Fruit fly (Drosophila melanogaster) whole organism, embryonic: ENCODE results near the gene cu.

Source experiments
- Antp ChIP-seq: fragments of 200-800 bp; sonication (Bioruptor generic); optimal IDR thresholded peaks from 3 replicates; lab custom pipeline; 2016; ENCODE audit warnings: missing biosample characterization, missing genetic modification characterization
- BEAF-32 ChIP-seq: fragments of 200-800 bp; sonication (Bioruptor generic); optimal IDR thresholded peaks from 3 replicates; lab custom pipeline; 2017; ENCODE audit warnings: missing biosample characterization, missing genetic modification characterization, mild to moderate bottlenecking, moderate library complexity, missing genetic modification reagents
- CG10462 ChIP-seq: fragments of 200-800 bp; sonication (Bioruptor generic); optimal IDR thresholded peaks from 2 replicates; lab custom pipeline; 2016; ENCODE audit warnings: missing biosample characterization, missing genetic modification characterization
- CG10565 ChIP-seq: fragments of 200-800 bp; sonication (Bioruptor generic); optimal IDR thresholded peaks from 3 replicates; lab custom pipeline; 2016; ENCODE audit warnings: missing biosample characterization, mild to moderate bottlenecking, missing genetic modification characterization
- CG11085 ChIP-seq: fragments of 200-800 bp; sonication (Bioruptor generic); IDR thresholded peaks from 2 replicates; pipeline ENCODE4 v1.3.6; 2022; ENCODE audit warnings: missing biosample characterization, missing genetic modification characterization
- CG11456 ChIP-seq: fragments of 200-800 bp; sonication (Bioruptor generic); IDR thresholded peaks from 3 replicates; pipeline ENCODE4 v1.3.6; 2022; ENCODE audit warnings: missing biosample characterization, missing genetic modification characterization
- CG14710 ChIP-seq: fragments of 200-800 bp; sonication (Bioruptor generic); optimal IDR thresholded peaks from 3 replicates; lab custom pipeline; 2019; ENCODE audit warnings: missing biosample characterization, mild to moderate bottlenecking, missing genetic modification characterization, moderate library complexity
- CG15269 ChIP-seq: fragments of 200-800 bp; sonication (Bioruptor generic); optimal IDR thresholded peaks from 2 replicates; lab custom pipeline; 2018; ENCODE audit warnings: missing biosample characterization, mild to moderate bottlenecking, missing genetic modification characterization, moderate library complexity
- CG16813 ChIP-seq: fragments of 200-800 bp; sonication (Bioruptor generic); IDR thresholded peaks from 3 replicates; pipeline ENCODE4 v1.3.6; 2022; ENCODE audit warnings: missing biosample characterization, missing genetic modification characterization; ENCODE audit not compliant: partially characterized antibody
- CG2678 ChIP-seq: fragments of 200-800 bp; sonication (Bioruptor generic); optimal IDR thresholded peaks from 3 replicates; lab custom pipeline; 2019; ENCODE audit warnings: missing biosample characterization, mild to moderate bottlenecking, missing genetic modification characterization, moderate library complexity
- CG2889 ChIP-seq: fragments of 200-800 bp; sonication (Bioruptor generic); IDR thresholded peaks from 3 replicates; pipeline ENCODE4 v1.3.6; 2022; ENCODE audit warnings: missing biosample characterization, missing genetic modification characterization
- CG31388 ChIP-seq: fragments of 200-800 bp; sonication (Bioruptor generic); optimal IDR thresholded peaks from 2 replicates; lab custom pipeline; 2016; ENCODE audit warnings: missing biosample characterization, missing genetic modification characterization
- CG32772 ChIP-seq: fragments of 200-800 bp; sonication (Bioruptor generic); IDR thresholded peaks from 2 replicates; pipeline ENCODE4 v1.3.6; 2022; ENCODE audit warnings: missing biosample characterization, missing genetic modification characterization
- CG33557 ChIP-seq: fragments of 200-800 bp; sonication (Bioruptor generic); optimal IDR thresholded peaks from 2 replicates; lab custom pipeline; 2019; ENCODE audit warnings: missing biosample characterization, mild to moderate bottlenecking, missing genetic modification characterization, moderate library complexity
- CG42726 ChIP-seq: fragments of 200-800 bp; sonication (Bioruptor generic); IDR thresholded peaks from 2 replicates; pipeline ENCODE4 v1.3.6; 2022; ENCODE audit warnings: missing biosample characterization, missing genetic modification characterization; ENCODE audit not compliant: partially characterized antibody
- CG6175 ChIP-seq: fragments of 200-800 bp; sonication (Bioruptor generic); IDR thresholded peaks from 3 replicates; pipeline ENCODE4 v1.3.6; 2022; ENCODE audit warnings: missing biosample characterization, missing genetic modification characterization
- CG6254 ChIP-seq: fragments of 200-800 bp; sonication (Bioruptor generic); optimal IDR thresholded peaks from 3 replicates; lab custom pipeline; 2017; ENCODE audit warnings: mild to moderate bottlenecking, missing biosample characterization, missing genetic modification reagents, missing genetic modification characterization
- CG6689 ChIP-seq: fragments of 200-800 bp; sonication (Bioruptor generic); IDR thresholded peaks from 2 replicates; pipeline ENCODE4 v1.3.6; 2022; ENCODE audit warnings: missing biosample characterization, missing genetic modification characterization
- CG7745 ChIP-seq: fragments of 200-800 bp; sonication (Bioruptor generic); optimal IDR thresholded peaks from 2 replicates; lab custom pipeline; 2018; ENCODE audit warnings: missing biosample characterization, mild to moderate bottlenecking, missing genetic modification characterization, moderate library complexity
- CG8765 ChIP-seq: fragments of 200-800 bp; sonication (Bioruptor generic); IDR thresholded peaks from 2 replicates; pipeline ENCODE4 v1.3.6; 2022; ENCODE audit warnings: missing biosample characterization, missing genetic modification characterization
- CG9727 ChIP-seq: fragments of 200-800 bp; sonication (Bioruptor generic); optimal IDR thresholded peaks from 3 replicates; lab custom pipeline; 2017; ENCODE audit warnings: missing biosample characterization, mild to moderate bottlenecking, missing genetic modification characterization
- Doc2 ChIP-seq: fragments of 200-800 bp; sonication (Bioruptor generic); IDR thresholded peaks from 2 replicates; pipeline ENCODE4 v1.3.6; 2022; ENCODE audit warnings: missing biosample characterization, missing genetic modification characterization
- Dref ChIP-seq: fragments of 200-800 bp; sonication (Bioruptor generic); IDR thresholded peaks from 2 replicates; pipeline ENCODE4 v1.3.6; 2022; ENCODE audit warnings: missing biosample characterization, missing genetic modification characterization
- Ets65A ChIP-seq: fragments of 200-800 bp; sonication (Bioruptor generic); peaks from one replicate; lab custom pipeline; 2016; ENCODE audit warnings: missing biosample characterization, missing genetic modification characterization
- Ets97D ChIP-seq: fragments of 200-800 bp; sonication (Bioruptor generic); optimal IDR thresholded peaks from 3 replicates; lab custom pipeline; 2016; ENCODE audit warnings: missing biosample characterization, missing genetic modification characterization
- Hmr ChIP-seq: fragments of 200-800 bp; sonication (Bioruptor generic); optimal IDR thresholded peaks from 3 replicates; lab custom pipeline; 2017; ENCODE audit warnings: mild to moderate bottlenecking, missing biosample characterization, missing genetic modification reagents, missing genetic modification characterization
- Hr3 ChIP-seq: fragments of 200-800 bp; sonication (Bioruptor generic); optimal IDR thresholded peaks from 3 replicates; lab custom pipeline; 2016; ENCODE audit warnings: missing biosample characterization, missing genetic modification characterization
- Mes4 ChIP-seq: fragments of 200-800 bp; sonication (Bioruptor generic); optimal IDR thresholded peaks from 2 replicates; lab custom pipeline; 2016; ENCODE audit warnings: missing biosample characterization, missing genetic modification characterization
- Myb ChIP-seq: fragments of 200-800 bp; sonication (Bioruptor generic); optimal IDR thresholded peaks from 2 replicates; lab custom pipeline; 2016; ENCODE audit warnings: missing biosample characterization, missing genetic modification characterization
- Sox100B ChIP-seq: fragments of 200-800 bp; sonication (Bioruptor generic); optimal IDR thresholded peaks from 3 replicates; lab custom pipeline; 2018; ENCODE audit warnings: missing biosample characterization, mild to moderate bottlenecking, missing genetic modification characterization
- Sox102F ChIP-seq: fragments of 200-800 bp; sonication (Bioruptor generic); optimal IDR thresholded peaks from 2 replicates; lab custom pipeline; 2018; ENCODE audit warnings: missing biosample characterization, mild to moderate bottlenecking, missing genetic modification characterization, moderate library complexity
- Tbp ChIP-seq: fragments of >200 bp; optimal IDR thresholded peaks from 2 replicates; lab custom pipeline; 2018; ENCODE audit warnings: missing biosample characterization, missing genetic modification characterization
- ac ChIP-seq: fragments of 200-800 bp; sonication (Bioruptor generic); optimal IDR thresholded peaks from 3 replicates; lab custom pipeline; 2017; ENCODE audit warnings: missing biosample characterization, mild to moderate bottlenecking, missing genetic modification characterization
- ash1 ChIP-seq: fragments of 200-800 bp; sonication (Bioruptor generic); optimal IDR thresholded peaks from 2 replicates; lab custom pipeline; 2018; ENCODE audit warnings: missing biosample characterization, mild to moderate bottlenecking, missing genetic modification characterization
- bcd ChIP-seq: fragments of 200-800 bp; sonication (Bioruptor generic); optimal IDR thresholded peaks from 2 replicates; lab custom pipeline; 2017; ENCODE audit warnings: missing biosample characterization, mild to moderate bottlenecking, missing genetic modification characterization
- cg ChIP-seq: fragments of 200-800 bp; sonication (Bioruptor generic); optimal IDR thresholded peaks from 3 replicates; lab custom pipeline; 2019; ENCODE audit warnings: missing biosample characterization, mild to moderate bottlenecking, missing genetic modification characterization, moderate library complexity
- chn ChIP-seq: fragments of 200-800 bp; sonication (Bioruptor generic); optimal IDR thresholded peaks from 2 replicates; lab custom pipeline; 2016; ENCODE audit warnings: missing biosample characterization, missing genetic modification characterization
- ci ChIP-seq: fragments of 200-800 bp; sonication (Bioruptor generic); IDR thresholded peaks from 3 replicates; pipeline ENCODE4 v1.3.6; 2022; ENCODE audit warnings: missing biosample characterization, missing genetic modification characterization
- dan ChIP-seq: fragments of 200-800 bp; sonication (Bioruptor generic); IDR thresholded peaks from 2 replicates; pipeline ENCODE4 v1.3.6; 2022; ENCODE audit warnings: missing biosample characterization, missing genetic modification characterization
- eve ChIP-seq, 2 experiments: fragments of >200 bp; optimal IDR thresholded peaks; 2 replicates each; lab custom pipeline; 2017; ENCODE audit warnings: missing biosample characterization in 2 of 2, missing genetic modification characterization in 2 of 2
- gro ChIP-seq: fragments of 200-800 bp; sonication (Bioruptor generic); optimal IDR thresholded peaks from 2 replicates; lab custom pipeline; 2016; ENCODE audit warnings: missing biosample characterization, missing genetic modification characterization
- gsb ChIP-seq: fragments of 200-800 bp; sonication (Bioruptor generic); IDR thresholded peaks from 2 replicates; pipeline ENCODE4 v1.3.6; 2022; ENCODE audit warnings: missing biosample characterization, missing genetic modification characterization
- knrl ChIP-seq: fragments of 200-800 bp; sonication (Bioruptor generic); IDR thresholded peaks from 3 replicates; pipeline ENCODE4 v1.3.6; 2022; ENCODE audit warnings: missing biosample characterization, missing genetic modification characterization; ENCODE audit not compliant: partially characterized antibody
- nom ChIP-seq: fragments of 200-800 bp; sonication (Bioruptor generic); optimal IDR thresholded peaks from 2 replicates; lab custom pipeline; 2017; ENCODE audit warnings: missing biosample characterization, missing genetic modification characterization, mild to moderate bottlenecking, moderate library complexity, missing genetic modification reagents
- ranshi ChIP-seq: fragments of 200-800 bp; sonication (Bioruptor generic); IDR thresholded peaks from 2 replicates; pipeline ENCODE4 v1.3.6; 2022; ENCODE audit warnings: missing biosample characterization, missing genetic modification characterization
- rib ChIP-seq: fragments of 200-800 bp; sonication (Bioruptor generic); IDR thresholded peaks from 2 replicates; pipeline ENCODE4 v1.3.6; 2022; ENCODE audit warnings: missing biosample characterization, missing genetic modification characterization
- sc ChIP-seq, 3 experiments: fragments of >200 bp in 2 of 3; fragments of 200-800 bp in 1 of 3; sonication (Bioruptor generic) in 1 of 3; optimal IDR thresholded peaks; 2 replicates in 2 of 3; 3 replicates in 1 of 3; lab custom pipeline; 2017; ENCODE audit warnings: mild to moderate bottlenecking in 1 of 3, missing biosample characterization in 1 of 3, missing genetic modification characterization in 1 of 3, missing genetic modification reagents in 1 of 3
- seq ChIP-seq: fragments of 200-800 bp; sonication (Bioruptor generic); IDR thresholded peaks from 2 replicates; pipeline ENCODE4 v1.3.6; 2022; ENCODE audit warnings: missing biosample characterization, missing genetic modification characterization
- tgo ChIP-seq: fragments of 200-800 bp; sonication (Bioruptor generic); IDR thresholded peaks from 3 replicates; pipeline ENCODE4 v1.3.6; 2022; ENCODE audit warnings: missing biosample characterization, missing genetic modification characterization
- tna ChIP-seq: fragments of 200-800 bp; sonication (Bioruptor generic); IDR thresholded peaks from 2 replicates; pipeline ENCODE4 v1.3.6; 2022; ENCODE audit warnings: missing biosample characterization, missing genetic modification characterization; ENCODE audit not compliant: partially characterized antibody

cu gene

DNA sequence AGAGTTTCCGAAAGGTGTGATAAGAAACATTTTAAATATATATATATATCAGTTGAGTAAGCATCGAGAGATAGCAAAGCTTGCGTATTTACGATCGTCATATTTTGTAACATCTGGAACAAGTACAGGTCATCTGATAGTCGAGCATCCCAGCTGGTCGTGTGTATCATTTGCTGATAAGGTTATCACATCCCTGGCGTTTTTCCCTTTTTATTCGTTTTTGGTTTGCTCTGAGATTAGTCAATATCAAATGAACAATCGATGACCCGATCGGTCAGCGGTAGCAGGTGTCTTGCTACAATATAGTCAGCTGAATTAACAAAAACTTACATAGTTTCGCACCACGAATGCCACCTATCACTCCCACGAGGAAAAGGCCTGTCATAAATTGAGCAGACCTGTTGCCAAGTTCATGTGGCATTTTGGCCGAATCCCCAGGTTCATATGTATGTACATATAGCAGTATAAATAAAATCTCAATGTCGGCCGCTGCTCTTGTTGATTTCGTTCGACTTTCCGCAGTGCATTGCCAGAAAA lies 3.6 kb downstream of the cu start (continued):
- TF ChIP-seq eve (GFP tag; optimal IDR thresholded peaks at IDR 0.05; lab: Kevin White, UChicago) (no peak), Doc2 (GFP tag; lab: Robert Waterston, UW) (no peak), cg (GFP tag; lab: Kevin White, UChicago) (no peak), ranshi (GFP tag; lab: Robert Waterston, UW) (0 out of 2 replicates have a peak, but pooled peaks have one; percentile 63), ac (no peak), sc (optimal IDR thresholded peaks at IDR 0.05; lab: Kevin White, UChicago) (no peak), sc (GFP tag; optimal IDR thresholded peaks at IDR 0.05; lab: Kevin White, UChicago) (peak; percentile 18), CG8765 (GFP tag; lab: Robert Waterston, UW) (no peak), Sox102F (peak; percentile 71), rib (GFP tag; lab: Robert Waterston, UW) (no peak), dan (GFP tag; lab: Robert Waterston, UW) (no peak), Mes4 (GFP tag; lab: Kevin White, UChicago) (no peak), CG7745 (no peak), CG6689 (GFP tag; lab: Robert Waterston, UW) (peak; percentile 56), gsb (no peak), nom (GFP tag; lab: Kevin White, UChicago) (no peak), Myb (GFP tag; lab: Kevin White, UChicago) (no peak), Tbp (no peak), ci (GFP tag; lab: Robert Waterston, UW) (no peak), bcd (GFP tag; lab: Kevin White, UChicago) (peak; percentile 58), knrl (GFP tag; lab: Robert Waterston, UW) (no peak), Hmr (peak; percentile 70), ash1 (GFP tag; lab: Kevin White, UChicago) (no peak), chn (GFP tag; lab: Kevin White, UChicago) (no peak), Antp (GFP tag; lab: Kevin White, UChicago) (no peak), Ets65A (no peak), Hr3 (peak; percentile 41), CG32772 (GFP tag; lab: Robert Waterston, UW) (0 out of 2 replicates have a peak, but pooled peaks have one; percentile 32), CG6175 (GFP tag; lab: Robert Waterston, UW) (0 out of 3 replicates have a peak, but pooled peaks have one; percentile 50), CG33557 (GFP tag; lab: Kevin White, UChicago) (no peak), CG42726 (GFP tag; lab: Robert Waterston, UW) (no peak), CG2889 (GFP tag; lab: Robert Waterston, UW) (no peak), tna (GFP tag; lab: Robert Waterston, UW) (no peak), CG14710 (tag; lab: Kevin White, UChicago) (no peak), CG11085 (GFP tag; lab: Robert Waterston, UW) (no peak), Dref (GFP tag; lab: Robert Waterston, UW) (no peak), CG10462 (GFP tag; lab: Kevin White, UChicago) (no peak), Ets97D (no peak), CG9727 (GFP tag; lab: Kevin White, UChicago) (peak; percentile 60), Sox100B (GFP tag; lab: Kevin White, UChicago) (no peak), seq (GFP tag; lab: Robert Waterston, UW) (peak; percentile 48; the same call in 1 of the 2 replicates), BEAF-32 (GFP tag; lab: Kevin White, UChicago) (no peak), CG16813 (GFP tag; lab: Robert Waterston, UW) (no peak), gro (GFP tag; lab: Kevin White, UChicago) (no peak), CG2678 (tag; lab: Kevin White, UChicago) (peak; percentile 78), CG31388 (GFP tag; lab: Kevin White, UChicago) (no peak), CG15269 (tag; lab: Kevin White, UChicago) (peak; percentile 76), CG10565 (GFP tag; lab: Kevin White, UChicago) (no peak), CG6254 (GFP tag; lab: Kevin White, UChicago) (no peak), tgo (GFP tag; lab: Robert Waterston, UW) (peak; percentile 61; the same call in 2 of the 3 replicates), CG11456 (GFP tag; lab: Robert Waterston, UW) (no peak)
